Fruit fly (Drosophila melanogaster): ENCODE results near the gene dbf.

DNA sequence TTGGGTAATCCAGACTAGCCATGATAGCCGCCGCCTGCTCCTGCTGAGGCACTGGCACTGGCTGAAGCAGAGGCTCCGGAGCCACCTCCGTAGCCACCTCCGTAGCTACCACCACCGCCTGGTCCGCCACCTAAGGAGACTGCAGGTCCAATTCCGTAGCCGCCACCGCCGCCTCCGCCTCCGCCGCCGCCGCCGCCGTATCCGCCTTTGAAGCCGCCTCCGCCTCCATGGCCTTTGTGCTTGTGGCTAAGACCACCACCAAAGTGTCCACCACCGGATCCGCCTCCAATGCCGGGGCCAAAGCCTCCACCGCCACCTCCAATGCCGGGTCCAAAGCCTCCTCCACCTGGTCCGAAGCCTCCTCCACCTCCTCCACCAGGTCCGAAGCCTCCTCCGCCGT is 41.6 kb downstream of the dbf start:
- no peak for TF ChIP-seq Sox102F (GFP tag; optimal IDR thresholded peaks at IDR 0.05)
- no peak for TF ChIP-seq Hr4 (GFP tag; optimal IDR thresholded peaks at IDR 0.05)
- TF ChIP-seq CG6792 (GFP tag; optimal IDR thresholded peaks at IDR 0.05) = no peak
- TF ChIP-seq Blimp-1 (GFP tag; optimal IDR thresholded peaks at IDR 0.05) = no peak
- TF ChIP-seq svp (GFP tag) = no peak
- no peak for TF ChIP-seq CG32006 (GFP tag; optimal IDR thresholded peaks at IDR 0.05)
- TF ChIP-seq CG3032 (tag; optimal IDR thresholded peaks at IDR 0.05) = no peak
- no peak for TF ChIP-seq ss (GFP tag; optimal IDR thresholded peaks at IDR 0.05)
- no peak for TF ChIP-seq CG6163 (GFP tag; IDR thresholded peaks at IDR 0.05)
- TF ChIP-seq CG10669 (GFP tag; optimal IDR thresholded peaks at IDR 0.05) = no peak
- no peak for TF ChIP-seq CG1621 (tag; optimal IDR thresholded peaks at IDR 0.05)
- TF ChIP-seq topi (GFP tag; optimal IDR thresholded peaks at IDR 0.05) = no peak
- TF ChIP-seq fd85E (GFP tag; optimal IDR thresholded peaks at IDR 0.05) = no peak
- TF ChIP-seq Ets96B (tag; optimal IDR thresholded peaks at IDR 0.05) = no peak
